Worm (Caenorhabditis elegans) whole organism, L4/young adult: Measurements from ENCODE around the gene R02D5.24.

Experiments used
- W03F9.2 ChIP-seq: fragments of 150-350 bp; optimal IDR thresholded peaks from 2 replicates; lab custom pipeline; 2014; ENCODE audit warnings: missing biosample characterization, missing genetic modification characterization
- him-1 ChIP-seq: sonication (generic microtip); optimal IDR thresholded peaks from 2 replicates; lab custom pipeline; 2016; ENCODE audit warnings: missing genotype, missing genetic modification reagents, missing genetic modification characterization, missing compliant biosample characterization

DNA sequence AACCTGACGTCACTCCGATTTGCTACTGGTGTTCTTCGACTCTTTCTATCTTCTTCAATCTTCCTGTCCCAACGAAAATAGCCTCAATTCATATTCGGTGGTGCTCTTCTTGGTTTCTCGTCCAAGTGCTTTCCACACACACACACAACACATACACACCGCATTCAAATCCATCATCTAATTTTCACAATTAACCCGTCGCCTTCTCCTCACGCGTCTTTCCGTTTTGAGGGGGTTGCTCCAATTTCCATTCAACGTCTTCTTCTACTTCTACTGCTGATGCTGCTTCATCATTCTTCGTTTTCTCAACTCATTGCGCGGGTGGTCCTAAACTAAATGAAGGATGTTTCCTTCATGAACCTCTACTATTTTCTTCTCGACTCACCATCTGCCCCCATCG, 10.0 kb upstream of the R02D5.24 start:
- TF ChIP-seq W03F9.2 (tag; lab: Kevin White, UChicago) = no peak
- TF ChIP-seq him-1 (tag; lab: Kevin White, UChicago) = no peak
